Worm (Caenorhabditis elegans): ENCODE data around the gene W05H5.1.

W05H5.1 gene

ce11 chrII:12417996-12418395, 26.6 kb downstream of the W05H5.1 start:
- peak; percentile 10 for TF ChIP-seq sma-9 (GFP tag; optimal IDR thresholded peaks at IDR 0.05)
- TF ChIP-seq sma-9 (tag; optimal IDR thresholded peaks at IDR 0.05): no peak
- no peak for TF ChIP-seq sem-4 (tag; optimal IDR thresholded peaks at IDR 0.05)
- no peak for TF ChIP-seq peb-1 (tag; optimal IDR thresholded peaks at IDR 0.05)

DNA sequence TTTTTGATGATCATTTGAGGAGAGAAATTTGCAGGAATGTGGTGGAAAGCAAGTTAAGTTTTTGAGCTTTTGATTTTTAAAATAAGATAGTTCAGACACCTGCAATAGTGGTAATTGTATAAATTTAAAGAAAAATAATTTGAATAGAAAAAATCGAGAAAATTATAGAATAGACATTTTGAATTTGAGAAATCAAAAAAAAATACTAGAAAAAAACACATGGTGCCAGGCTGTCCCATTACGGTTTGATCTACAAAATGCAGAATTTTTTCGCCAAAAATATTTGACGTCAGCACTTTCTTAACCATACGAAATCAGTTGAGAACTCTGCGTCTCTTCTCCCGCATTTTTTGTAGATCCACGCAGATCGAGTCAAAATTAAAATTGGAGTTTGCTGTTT, 27.1 kb downstream of the W05H5.1 start, which contains the start of gene sre-27:
Gene sre-27 (minus strand): TSS at position 101 of the 400 bp plus-strand sequence.
- TF ChIP-seq mab-5 (tag; optimal IDR thresholded peaks at IDR 0.05): no peak

DNA sequence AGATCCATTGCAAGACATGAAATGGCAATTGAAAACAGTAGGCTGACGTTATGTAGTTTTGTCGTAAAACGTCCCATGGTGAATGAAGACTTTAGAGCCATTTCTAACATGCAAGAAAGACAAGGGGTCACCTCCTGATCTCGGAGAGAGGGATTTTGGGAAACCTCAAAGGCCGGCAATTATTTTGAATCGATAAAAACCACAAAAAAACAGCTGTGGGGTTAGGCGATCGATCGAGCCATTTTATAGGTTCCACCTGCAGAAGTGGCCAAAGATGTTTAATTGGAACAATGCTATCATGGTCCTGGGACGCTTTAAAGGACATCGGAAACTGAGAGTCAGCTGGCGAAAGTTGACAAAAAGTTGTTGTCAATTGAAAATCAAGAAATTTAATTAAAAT, 29.8 kb downstream of the W05H5.1 start, which contains the start of gene Y57A10C.11:
Gene Y57A10C.11 (minus strand): TSS at position 101 of the 400 bp plus-strand sequence.
- TF ChIP-seq peb-1 (tag; optimal IDR thresholded peaks at IDR 0.05): no peak
- TF ChIP-seq ztf-1 (GFP tag; conservative IDR thresholded peaks at IDR 0.05): no peak
- TF ChIP-seq Y55F3AM.14 (GFP tag; optimal IDR thresholded peaks at IDR 0.05): no peak
- TF ChIP-seq unc-62 (GFP tag; optimal IDR thresholded peaks at IDR 0.05): no peak
- TF ChIP-seq R02D3.7 (tag; optimal IDR thresholded peaks at IDR 0.05): no peak
- TF ChIP-seq nhr-21 (tag; optimal IDR thresholded peaks at IDR 0.05): no peak
- TF ChIP-seq skn-1 (tag; optimal IDR thresholded peaks at IDR 0.05): no peak

DNA sequence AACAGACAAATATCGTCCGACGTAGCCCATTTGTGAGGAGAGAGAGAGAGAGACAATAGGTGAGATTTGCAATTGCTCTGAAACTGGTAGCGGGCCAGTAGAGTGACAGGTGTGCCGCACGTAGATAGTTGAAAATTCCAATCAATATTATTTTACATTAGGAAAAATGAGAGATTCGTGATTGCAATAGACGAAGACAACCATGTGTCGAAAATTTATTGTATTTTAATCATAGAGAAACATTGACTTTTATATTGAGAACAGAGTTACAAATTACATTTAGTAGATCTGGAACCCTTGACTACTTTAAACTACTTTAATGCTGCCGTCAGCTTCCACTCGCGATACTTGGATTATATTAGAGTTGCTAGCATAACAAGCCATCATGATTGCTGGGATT, 32.2 kb downstream of the W05H5.1 start, which contains the start of gene Y57A10C.1:
Gene Y57A10C.1 (minus strand): TSS at position 101 of the 400 bp plus-strand sequence.
- TF ChIP-seq sem-4 (tag; optimal IDR thresholded peaks at IDR 0.05): no peak
- no peak for TF ChIP-seq nhr-77 (tag; optimal IDR thresholded peaks at IDR 0.05)
- no peak for TF ChIP-seq mab-5 (tag; optimal IDR thresholded peaks at IDR 0.05)
- TF ChIP-seq lsy-2 (tag; optimal IDR thresholded peaks at IDR 0.05): no peak
- no peak for TF ChIP-seq zag-1 (tag; optimal IDR thresholded peaks at IDR 0.05)
- TF ChIP-seq nhr-12 (tag; optimal IDR thresholded peaks at IDR 0.05): no peak
- TF ChIP-seq ztf-4 (tag; optimal IDR thresholded peaks at IDR 0.05): no peak
- no peak for TF ChIP-seq alr-1 (tag; optimal IDR thresholded peaks at IDR 0.05)
- no peak for TF ChIP-seq ztf-11 (tag; optimal IDR thresholded peaks at IDR 0.05)
- TF ChIP-seq ceh-82 (tag; optimal IDR thresholded peaks at IDR 0.05): no peak
- no peak for TF ChIP-seq unc-55 (GFP tag; optimal IDR thresholded peaks at IDR 0.05)
- no peak for TF ChIP-seq F13H6.1 (tag; optimal IDR thresholded peaks at IDR 0.05)
- TF ChIP-seq elt-1 (tag; optimal IDR thresholded peaks at IDR 0.05): no peak
- no peak for TF ChIP-seq blmp-1 (tag; optimal IDR thresholded peaks at IDR 0.05; ENCODE audit: insufficient read depth)
- no peak for TF ChIP-seq Y55F3AM.14 (GFP tag; optimal IDR thresholded peaks at IDR 0.05)

DNA sequence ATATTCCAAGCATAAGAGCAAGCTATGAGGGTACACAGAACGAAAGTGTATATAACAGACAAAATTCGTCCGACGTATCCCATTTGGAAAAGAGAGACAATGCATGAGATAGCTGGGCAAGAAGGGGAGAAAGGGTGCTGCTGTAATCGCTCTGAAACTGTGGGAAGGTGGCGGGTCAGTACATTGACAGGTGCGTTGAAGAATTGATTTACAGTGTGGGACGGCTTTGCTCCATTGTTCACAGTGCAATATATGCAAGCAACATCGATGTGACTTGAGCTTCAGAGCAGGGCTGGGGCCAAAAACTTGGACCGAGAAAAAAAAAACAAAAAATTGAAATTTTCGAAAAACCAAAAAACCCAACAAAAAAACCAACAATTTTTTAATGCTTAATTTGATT, 34.5 kb downstream of the W05H5.1 start, which contains the start of gene F57G9.3:
Gene F57G9.3 (minus strand): TSS at position 101 of the 400 bp plus-strand sequence.
- TF ChIP-seq nhr-23 (tag; optimal IDR thresholded peaks at IDR 0.05) (no peak), gmeb-1 (tag; optimal IDR thresholded peaks at IDR 0.05) (no peak), C34F6.9 (tag; optimal IDR thresholded peaks at IDR 0.05) (no peak), mab-5 (tag; optimal IDR thresholded peaks at IDR 0.05) (no peak), snpc-4 (tag; optimal IDR thresholded peaks at IDR 0.05) (no peak), nhr-6 (tag; optimal IDR thresholded peaks at IDR 0.05) (no peak), egl-27 (tag; optimal IDR thresholded peaks at IDR 0.05) (no peak), elt-3 (tag; optimal IDR thresholded peaks at IDR 0.05) (no peak), nhr-12 (tag; optimal IDR thresholded peaks at IDR 0.05) (no peak), ztf-4 (tag; optimal IDR thresholded peaks at IDR 0.05) (no peak), peb-1 (tag; optimal IDR thresholded peaks at IDR 0.05) (no peak), ztf-1 (GFP tag; conservative IDR thresholded peaks at IDR 0.05) (no peak), fos-1 (tag; optimal IDR thresholded peaks at IDR 0.05) (no peak), unc-55 (GFP tag; optimal IDR thresholded peaks at IDR 0.05) (no peak), nhr-77 (tag; optimal IDR thresholded peaks at IDR 0.05) (no peak)

DNA sequence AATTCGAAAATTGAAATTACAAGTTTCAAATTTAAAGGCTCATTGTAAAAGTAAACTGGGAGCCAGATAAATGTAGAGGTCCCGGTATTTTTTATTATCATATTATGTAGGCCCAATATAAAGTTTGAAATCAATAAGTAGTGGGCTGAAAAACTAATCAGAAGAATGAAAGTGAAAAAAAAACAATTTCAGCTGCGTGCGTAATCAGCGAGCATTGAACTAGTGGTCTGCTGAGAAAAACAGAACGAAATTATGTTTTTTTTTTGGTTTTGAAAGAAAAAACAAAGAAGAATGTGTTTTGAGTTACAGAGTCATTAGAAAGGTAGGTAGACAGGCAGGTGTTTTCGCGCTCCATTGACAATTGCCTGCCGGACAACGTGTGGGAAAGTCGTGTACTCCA, 35.9 kb downstream of the W05H5.1 start, which contains the start of gene sre-31:
Gene sre-31 (minus strand): TSS at position 101 of the 400 bp plus-strand sequence.
- no peak for TF ChIP-seq lin-11 (tag; optimal IDR thresholded peaks at IDR 0.05)
- TF ChIP-seq nhr-10 (tag; optimal IDR thresholded peaks at IDR 0.05): no peak
- no peak for TF ChIP-seq alr-1 (tag; optimal IDR thresholded peaks at IDR 0.05)
- TF ChIP-seq unc-55 (GFP tag; optimal IDR thresholded peaks at IDR 0.05): no peak
- no peak for TF ChIP-seq lin-13 (GFP tag; optimal IDR thresholded peaks at IDR 0.05)
- no peak for TF ChIP-seq dmd-4 (tag; optimal IDR thresholded peaks at IDR 0.05)
- TF ChIP-seq gmeb-1 (tag; optimal IDR thresholded peaks at IDR 0.05): no peak
- TF ChIP-seq ztf-11 (tag; optimal IDR thresholded peaks at IDR 0.05): no peak
- TF ChIP-seq unc-39 (tag; optimal IDR thresholded peaks at IDR 0.05): no peak
- no peak for TF ChIP-seq aly-2 (tag; optimal IDR thresholded peaks at IDR 0.05)
- no peak for TF ChIP-seq C34F6.9 (tag; optimal IDR thresholded peaks at IDR 0.05)
- no peak for TF ChIP-seq lin-39 (tag; optimal IDR thresholded peaks at IDR 0.05)
- no peak for TF ChIP-seq nhr-77 (tag; optimal IDR thresholded peaks at IDR 0.05)
- no peak for TF ChIP-seq ztf-4 (tag; optimal IDR thresholded peaks at IDR 0.05)
- no peak for TF ChIP-seq zag-1 (tag; optimal IDR thresholded peaks at IDR 0.05)
- no peak for TF ChIP-seq ceh-16 (tag; optimal IDR thresholded peaks at IDR 0.05)
- TF ChIP-seq nhr-12 (tag; optimal IDR thresholded peaks at IDR 0.05): no peak
- TF ChIP-seq ceh-82 (tag; optimal IDR thresholded peaks at IDR 0.05): no peak

All from whole organism, L2 larva.